Worm (Caenorhabditis elegans) whole organism, L4 larva: ENCODE data around the gene pch-2.

Source experiments
- F10B5.3 ChIP-seq: sonication (generic microtip); optimal IDR thresholded peaks from 2 replicates; lab custom pipeline; 2016; ENCODE audit warnings: mild to moderate bottlenecking, missing genetic modification characterization, missing compliant biosample characterization
- R02D3.7 ChIP-seq: fragments of 150-350 bp; sonication (generic microtip); optimal IDR thresholded peaks from 3 replicates; lab custom pipeline; 2014; ENCODE audit warnings: missing biosample characterization, missing genetic modification characterization
- T20F7.1 ChIP-seq: fragments of 200-800 bp; sonication (Bioruptor generic); optimal IDR thresholded peaks from 2 replicates; lab custom pipeline; 2018; ENCODE audit warnings: mild to moderate bottlenecking, missing genetic modification characterization, missing compliant biosample characterization
- T26A8.4 ChIP-seq: fragments of 200-800 bp; sonication (Bioruptor generic); IDR thresholded peaks from 2 replicates; pipeline ENCODE4 v1.3.6; 2022; ENCODE audit warnings: missing genetic modification characterization, missing compliant biosample characterization
- Y105C5A.15 ChIP-seq: fragments of 200-800 bp; sonication (Bioruptor generic); IDR thresholded peaks from 2 replicates; pipeline ENCODE4 v1.3.6; 2022; ENCODE audit warnings: missing genetic modification characterization, missing compliant biosample characterization
- Y75B8A.6 ChIP-seq: fragments of 200-800 bp; sonication (Bioruptor generic); IDR thresholded peaks from 2 replicates; pipeline ENCODE4 v1.3.6; 2022; ENCODE audit warnings: missing genetic modification reagents, missing genetic modification characterization, missing compliant biosample characterization
- ZK337.2 ChIP-seq: fragments of 200-800 bp; sonication (Bioruptor generic); IDR thresholded peaks from 2 replicates; pipeline ENCODE4 v1.3.6; 2022; ENCODE audit warnings: missing genetic modification reagents, missing genetic modification characterization, missing compliant biosample characterization
- ceh-28 ChIP-seq: fragments of 150-350 bp; optimal IDR thresholded peaks from 2 replicates; lab custom pipeline; 2014; ENCODE audit warnings: missing biosample characterization, missing genetic modification reagents, missing genetic modification characterization
- ceh-32 ChIP-seq: sonication (generic microtip); optimal IDR thresholded peaks from 2 replicates; lab custom pipeline; 2016; ENCODE audit warnings: mild to moderate bottlenecking, missing genetic modification characterization, missing compliant biosample characterization; ENCODE audit not compliant: poor library complexity
- ceh-44 ChIP-seq: fragments of 200-800 bp; sonication (Bioruptor generic); IDR thresholded peaks from 2 replicates; pipeline ENCODE4 v1.3.6; 2022; ENCODE audit warnings: missing genetic modification reagents, missing genetic modification characterization, missing compliant biosample characterization
- daf-16 ChIP-seq, 3 experiments: sonication (generic microtip); optimal IDR thresholded peaks; 2 replicates each; lab custom pipeline; 2016 to 2017; ENCODE audit warnings: missing genetic modification characterization in 3 of 3, missing genetic modification reagents in 3 of 3, mild to moderate bottlenecking in 2 of 3, missing compliant biosample characterization in 2 of 3, missing biosample characterization in 1 of 3, moderate library complexity in 1 of 3
- daf-19 ChIP-seq: fragments of 200-800 bp; sonication (Bioruptor generic); conservative IDR thresholded peaks from 2 replicates; pipeline ENCODE4 v1.3.6; 2022; ENCODE audit warnings: missing genetic modification characterization, missing compliant biosample characterization
- dmd-6 ChIP-seq: fragments of 200-800 bp; sonication (Bioruptor generic); IDR thresholded peaks from 2 replicates; pipeline ENCODE4 v1.3.6; 2022; ENCODE audit warnings: missing genetic modification reagents, missing genetic modification characterization, missing compliant biosample characterization
- dmd-8 ChIP-seq: fragments of 200-800 bp; sonication (Bioruptor generic); IDR thresholded peaks from 2 replicates; pipeline ENCODE4 v1.3.6; 2022; ENCODE audit warnings: missing genetic modification characterization, missing compliant biosample characterization
- duxl-1 ChIP-seq: sonication (generic microtip); optimal IDR thresholded peaks from 2 replicates; lab custom pipeline; 2016; ENCODE audit warnings: mild to moderate bottlenecking, missing genetic modification characterization, moderate library complexity, missing compliant biosample characterization; ENCODE audit not compliant: poor library complexity
- dve-1 ChIP-seq: sonication (generic microtip); optimal IDR thresholded peaks from 2 replicates; lab custom pipeline; 2017; ENCODE audit warnings: antibody characterized with exemption, mild to moderate bottlenecking, missing genetic modification characterization, missing compliant biosample characterization; ENCODE audit not compliant: insufficient read depth
- egl-43 ChIP-seq: fragments of 200-800 bp; sonication (Bioruptor generic); IDR thresholded peaks from 2 replicates; pipeline ENCODE4 v1.3.6; 2022; ENCODE audit warnings: missing genetic modification reagents, missing genetic modification characterization, missing compliant biosample characterization
- fos-1 ChIP-seq: fragments of 150-350 bp; optimal IDR thresholded peaks from 2 replicates; lab custom pipeline; 2014; ENCODE audit warnings: missing biosample characterization, missing genetic modification characterization
- hlh-11 ChIP-seq: fragments of 200-800 bp; sonication (Bioruptor generic); optimal IDR thresholded peaks from 2 replicates; lab custom pipeline; 2018; ENCODE audit warnings: mild to moderate bottlenecking, missing genetic modification characterization, missing compliant biosample characterization
- hlh-30 ChIP-seq: sonication (generic microtip); optimal IDR thresholded peaks from 2 replicates; lab custom pipeline; 2017; ENCODE audit warnings: antibody characterized with exemption, mild to moderate bottlenecking, missing genetic modification characterization, missing compliant biosample characterization; ENCODE audit not compliant: insufficient read depth
- lin-1 ChIP-seq: fragments of 200-800 bp; sonication (Bioruptor generic); IDR thresholded peaks from 2 replicates; pipeline ENCODE4 v1.3.6; 2022; ENCODE audit warnings: missing genetic modification reagents, missing genetic modification characterization, missing compliant biosample characterization
- lin-15B ChIP-seq: fragments of 150-350 bp; sonication (generic microtip); optimal IDR thresholded peaks from 3 replicates; lab custom pipeline; 2014; ENCODE audit warnings: missing biosample characterization, missing genetic modification characterization
- lin-38 ChIP-seq: fragments of 200-800 bp; sonication (Bioruptor generic); IDR thresholded peaks from 2 replicates; pipeline ENCODE4 v1.3.6; 2022; ENCODE audit warnings: missing genetic modification reagents, missing genetic modification characterization, missing compliant biosample characterization
- lin-39 ChIP-seq: fragments of 150-350 bp; optimal IDR thresholded peaks from 2 replicates; lab custom pipeline; 2014; ENCODE audit warnings: missing biosample characterization, missing genetic modification reagents, missing genetic modification characterization
- lsy-2 ChIP-seq, 2 experiments: fragments of 150-350 bp in 1 of 2; sonication (generic microtip) in 1 of 2; optimal IDR thresholded peaks; 2 replicates each; lab custom pipeline; 2014 to 2017; ENCODE audit warnings: missing biosample characterization in 2 of 2, missing genetic modification characterization in 2 of 2
- madf-5 ChIP-seq, 2 experiments: fragments of 200-800 bp; sonication (Bioruptor generic); IDR thresholded peaks; 2 replicates each; pipeline ENCODE4 v1.3.6; 2022; ENCODE audit warnings: missing compliant biosample characterization in 2 of 2, missing genetic modification characterization in 2 of 2
- mdt-29 ChIP-seq: fragments of 200-800 bp; sonication (Bioruptor generic); IDR thresholded peaks from 2 replicates; pipeline ENCODE4 v1.3.6; 2022; ENCODE audit warnings: missing genetic modification reagents, missing genetic modification characterization, missing compliant biosample characterization
- mep-1 ChIP-seq: fragments of 150-350 bp; sonication (generic microtip); optimal IDR thresholded peaks from 3 replicates; lab custom pipeline; 2014; ENCODE audit warnings: missing biosample characterization, missing genetic modification characterization
- mes-2 ChIP-seq: sonication (generic microtip); optimal IDR thresholded peaks from 2 replicates; lab custom pipeline; 2016; ENCODE audit warnings: missing genotype, mild to moderate bottlenecking, missing genetic modification characterization, missing compliant biosample characterization; ENCODE audit not compliant: poor library complexity, severe bottlenecking
- mxl-3 ChIP-seq: fragments of 200-800 bp; sonication (Bioruptor generic); optimal IDR thresholded peaks from 2 replicates; lab custom pipeline; 2018; ENCODE audit warnings: mild to moderate bottlenecking, missing genetic modification characterization, missing compliant biosample characterization
- nhr-10 ChIP-seq: fragments of 150-350 bp; optimal IDR thresholded peaks from 2 replicates; lab custom pipeline; 2014; ENCODE audit warnings: missing biosample characterization, missing genetic modification characterization
- nhr-102 ChIP-seq: sonication (generic microtip); optimal IDR thresholded peaks from 2 replicates; lab custom pipeline; 2016; ENCODE audit warnings: mild to moderate bottlenecking, missing genetic modification characterization, moderate library complexity, missing compliant biosample characterization
- nhr-11 ChIP-seq: fragments of 150-350 bp; optimal IDR thresholded peaks from 2 replicates; lab custom pipeline; 2014; ENCODE audit warnings: missing biosample characterization, missing genetic modification characterization
- nhr-237 ChIP-seq: sonication (generic microtip); optimal IDR thresholded peaks from 2 replicates; lab custom pipeline; 2017; ENCODE audit warnings: missing biosample characterization, missing genetic modification characterization
- nhr-28 ChIP-seq: fragments of 150-350 bp; optimal IDR thresholded peaks from 2 replicates; lab custom pipeline; 2014; ENCODE audit warnings: missing biosample characterization, missing genetic modification characterization
- nhr-76 ChIP-seq: fragments of 150-350 bp; optimal IDR thresholded peaks from 2 replicates; lab custom pipeline; 2014; ENCODE audit warnings: missing biosample characterization, missing genetic modification characterization
- nhr-77 ChIP-seq: fragments of 150-350 bp; optimal IDR thresholded peaks from 2 replicates; lab custom pipeline; 2014; ENCODE audit warnings: missing biosample characterization, missing genetic modification characterization
- php-3 ChIP-seq: fragments of 200-800 bp; sonication (Bioruptor generic); IDR thresholded peaks from 2 replicates; pipeline ENCODE4 v1.3.6; 2022; ENCODE audit warnings: missing genetic modification reagents, missing genetic modification characterization, missing compliant biosample characterization
- pqm-1 ChIP-seq: sonication (generic microtip); optimal IDR thresholded peaks from 2 replicates; lab custom pipeline; 2017; ENCODE audit warnings: missing biosample characterization, missing genetic modification characterization
- sdz-12 ChIP-seq: fragments of 200-800 bp; sonication (Bioruptor generic); optimal IDR thresholded peaks from 2 replicates; lab custom pipeline; 2018; ENCODE audit warnings: mild to moderate bottlenecking, missing genetic modification characterization, missing compliant biosample characterization
- skn-1 ChIP-seq: fragments of 150-350 bp; optimal IDR thresholded peaks from 2 replicates; lab custom pipeline; 2014; ENCODE audit warnings: missing biosample characterization, missing genetic modification characterization
- snpc-1.2 ChIP-seq: fragments of 200-800 bp; sonication (Bioruptor generic); IDR thresholded peaks from 2 replicates; pipeline ENCODE4 v1.3.6; 2022; ENCODE audit warnings: missing genetic modification reagents, missing genetic modification characterization, missing compliant biosample characterization
- snpc-4 ChIP-seq: fragments of 150-350 bp; optimal IDR thresholded peaks from 2 replicates; lab custom pipeline; 2014; ENCODE audit warnings: missing biosample characterization, missing genetic modification characterization
- zag-1 ChIP-seq: fragments of 150-350 bp; optimal IDR thresholded peaks from 2 replicates; lab custom pipeline; 2014; ENCODE audit warnings: missing biosample characterization, missing genetic modification characterization
- zip-11 ChIP-seq: fragments of 200-800 bp; sonication (Bioruptor generic); IDR thresholded peaks from 2 replicates; pipeline ENCODE4 v1.3.6; 2022; ENCODE audit warnings: missing genetic modification characterization, missing compliant biosample characterization

pch-2 gene

ce11 chrII:8127290-8127689, 30.9 kb upstream of the pch-2 start:
- peak; percentile 50 for TF ChIP-seq dve-1 (tag; lab: Kevin White, UChicago)
- TF ChIP-seq lsy-2 (tag; optimal IDR thresholded peaks at IDR 0.05; lab: Kevin White, UChicago), result peak in 1 of 2 experiments; percentile 30
- no peak for TF ChIP-seq T20F7.1
- TF ChIP-seq skn-1 (tag; lab: Kevin White, UChicago), result no peak
- peak; percentile 5 for TF ChIP-seq nhr-102
- peak; percentile 3 for TF ChIP-seq hlh-30 (tag; lab: Kevin White, UChicago)
- TF ChIP-seq mes-2 (tag; lab: Kevin White, UChicago), result peak; percentile 54
- TF ChIP-seq fos-1, result no peak
- no peak for TF ChIP-seq ceh-44 (GFP tag; lab: Robert Waterston, UW)
- no peak for TF ChIP-seq F10B5.3 (tag; lab: Kevin White, UChicago)
- peak; percentile 57 for TF ChIP-seq nhr-77 (tag; lab: Kevin White, UChicago)
- TF ChIP-seq duxl-1 (tag; lab: Kevin White, UChicago), result peak; percentile 22
- TF ChIP-seq php-3 (GFP tag; lab: Robert Waterston, UW), result peak; percentile 23; the same call in 1 of the 2 replicates
- TF ChIP-seq pqm-1, result peak; percentile 97
- TF ChIP-seq dmd-6, result peak; percentile 72
- peak; percentile 73 for TF ChIP-seq mxl-3 (GFP tag; lab: Kevin White, UChicago)
- peak; percentile 4 for TF ChIP-seq nhr-10 (tag; lab: Kevin White, UChicago)
- TF ChIP-seq zag-1 (tag; lab: Kevin White, UChicago), result no peak
- peak; percentile 77 for TF ChIP-seq hlh-11 (tag; lab: Kevin White, UChicago)
- peak; percentile 96 for TF ChIP-seq nhr-28 (tag; lab: Kevin White, UChicago)
- peak; percentile 29 for TF ChIP-seq mep-1
- TF ChIP-seq daf-16 (GFP tag; optimal IDR thresholded peaks at IDR 0.05; lab: Kevin White, UChicago), result no peak
- TF ChIP-seq daf-16 (tag; optimal IDR thresholded peaks at IDR 0.05; lab: Kevin White, UChicago), result peak; percentile 84
- TF ChIP-seq, all 104 proteins: peak for 16

DNA sequence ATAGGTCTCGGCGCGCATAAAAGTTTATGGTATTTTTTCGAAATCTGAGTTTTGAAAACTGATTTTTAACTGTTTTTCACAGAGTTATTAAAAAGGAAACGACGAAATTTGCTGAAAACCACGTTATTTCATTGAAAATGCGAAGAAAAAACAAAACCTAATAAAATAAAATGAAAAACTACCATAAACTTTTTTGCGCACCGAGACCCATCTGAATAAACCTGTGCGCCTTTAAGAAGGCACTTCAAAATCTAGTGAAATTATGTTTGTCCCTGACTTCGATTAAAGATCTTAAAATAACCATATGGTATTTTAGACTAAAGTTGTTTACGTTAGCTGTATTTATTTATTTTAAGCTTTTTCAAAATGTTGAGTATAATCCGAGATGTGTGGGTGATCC, 30.4 kb upstream of the pch-2 start:
- TF ChIP-seq zag-1 (tag; lab: Kevin White, UChicago) (no peak), egl-43 (GFP tag; lab: Robert Waterston, UW) (no peak), nhr-76 (tag; lab: Kevin White, UChicago) (no peak), nhr-10 (tag; lab: Kevin White, UChicago) (no peak), mep-1 (no peak), T26A8.4 (GFP tag; lab: Robert Waterston, UW) (no peak), nhr-11 (tag; lab: Kevin White, UChicago) (no peak)
- TF ChIP-seq, all 104 proteins: peak for 0

- TF ChIP-seq egl-43 (GFP tag; lab: Robert Waterston, UW), result peak; percentile 72
- no peak for TF ChIP-seq snpc-4 (tag; lab: Kevin White, UChicago)
- 0 out of 2 replicates have a peak, but pooled peaks have one; percentile 33 for TF ChIP-seq lin-1 (GFP tag; lab: Robert Waterston, UW)
- no peak for TF ChIP-seq ceh-28 (tag; lab: Kevin White, UChicago)
- no peak for TF ChIP-seq mdt-29 (GFP tag; lab: Robert Waterston, UW)
- TF ChIP-seq dmd-8 (GFP tag; lab: Robert Waterston, UW), result 0 out of 2 replicates have a peak, but pooled peaks have one; percentile 48
- TF ChIP-seq madf-5 (GFP tag; IDR thresholded peaks at IDR 0.05; lab: Robert Waterston, UW), result no peak
- TF ChIP-seq nhr-102, result no peak
- peak; percentile 13; the same call in 1 of the 2 replicates for TF ChIP-seq lin-38 (GFP tag; lab: Robert Waterston, UW)
- no peak for TF ChIP-seq ceh-32 (tag; lab: Kevin White, UChicago)
- TF ChIP-seq lin-39 (tag; lab: Kevin White, UChicago), result no peak
- TF ChIP-seq lin-15B (tag; lab: Kevin White, UChicago), result no peak
- no peak for TF ChIP-seq snpc-1.2 (GFP tag; lab: Robert Waterston, UW)
- TF ChIP-seq R02D3.7, result no peak
- no peak for TF ChIP-seq zip-11 (GFP tag; lab: Robert Waterston, UW)
- TF ChIP-seq nhr-237 (tag; lab: Kevin White, UChicago), result no peak
- TF ChIP-seq Y105C5A.15 (GFP tag; lab: Robert Waterston, UW), result no peak
- TF ChIP-seq duxl-1 (tag; lab: Kevin White, UChicago), result no peak
- TF ChIP-seq fos-1, result no peak
- no peak for TF ChIP-seq pqm-1
- no peak for TF ChIP-seq sdz-12
- peak; percentile 65 for TF ChIP-seq dve-1 (tag; lab: Kevin White, UChicago)
- no peak for TF ChIP-seq daf-19
- TF ChIP-seq Y75B8A.6, result no peak
- TF ChIP-seq ZK337.2 (GFP tag; lab: Robert Waterston, UW), result no peak
These were observed 29.7 kb upstream of the pch-2 start for ce11 chrII:8128273-8129039.
